Worm (Caenorhabditis elegans) whole organism, L2 larva: ENCODE data around the gene ugt-48.

ENCODE experiments used
- R02D3.7 ChIP-seq: fragments of 150-350 bp; optimal IDR thresholded peaks from 2 replicates; lab custom pipeline; 2014; ENCODE audit warnings: missing biosample characterization, missing genetic modification characterization
- lin-39 ChIP-seq: fragments of 150-350 bp; optimal IDR thresholded peaks from 2 replicates; lab custom pipeline; 2014; ENCODE audit warnings: missing biosample characterization, missing genetic modification reagents, missing genetic modification characterization
- mdl-1 ChIP-seq, 2 experiments: fragments of 150-350 bp in 1 of 2; sonication (generic microtip) in 1 of 2; optimal IDR thresholded peaks; 2 replicates each; lab custom pipeline; 2017; ENCODE audit warnings: missing biosample characterization in 2 of 2, missing genetic modification characterization in 2 of 2
- nhr-10 ChIP-seq: sonication (generic microtip); optimal IDR thresholded peaks from 2 replicates; lab custom pipeline; 2017; ENCODE audit warnings: missing biosample characterization, missing genetic modification characterization
- unc-39 ChIP-seq: fragments of 150-350 bp; optimal IDR thresholded peaks from 2 replicates; lab custom pipeline; 2014; ENCODE audit warnings: missing biosample characterization, missing genetic modification characterization
- unc-62 ChIP-seq: fragments of 150-350 bp; optimal IDR thresholded peaks from 2 replicates; lab custom pipeline; 2014; ENCODE audit warnings: missing biosample characterization, missing genetic modification reagents, missing genetic modification characterization
- ztf-11 ChIP-seq: sonication (generic microtip); optimal IDR thresholded peaks from 2 replicates; lab custom pipeline; 2017; ENCODE audit warnings: missing biosample characterization, missing genetic modification characterization

- TF ChIP-seq R02D3.7 = no peak
- TF ChIP-seq unc-39 (tag; lab: Kevin White, UChicago) = no peak
- no peak for TF ChIP-seq mdl-1 (tag; optimal IDR thresholded peaks at IDR 0.05; lab: Kevin White, UChicago)
- no peak for TF ChIP-seq lin-39 (tag; lab: Kevin White, UChicago)
- no peak for TF ChIP-seq unc-62
- no peak for TF ChIP-seq nhr-10 (tag; lab: Kevin White, UChicago)
- TF ChIP-seq ztf-11 (tag; lab: Kevin White, UChicago) = no peak
Observed at ce11 chrV:5558590-5558989, 10.7 kb upstream of the ugt-48 start, which contains the start of gene glb-5.
